Worm (Caenorhabditis elegans) whole organism, L4 larva: ENCODE results near the gene let-4.

Experiments
- F10B5.3 ChIP-seq: sonication (generic microtip); optimal IDR thresholded peaks from 2 replicates; lab custom pipeline; 2016; ENCODE audit warnings: mild to moderate bottlenecking, missing genetic modification characterization, missing compliant biosample characterization
- F44E2.7 ChIP-seq: fragments of 200-800 bp; sonication (Bioruptor generic); IDR thresholded peaks from 2 replicates; pipeline ENCODE4 v2.1.2; 2022; ENCODE audit warnings: missing genetic modification characterization, missing compliant biosample characterization
- T26A8.4 ChIP-seq: fragments of 200-800 bp; sonication (Bioruptor generic); IDR thresholded peaks from 2 replicates; pipeline ENCODE4 v1.3.6; 2022; ENCODE audit warnings: missing genetic modification characterization, missing compliant biosample characterization
- Y75B8A.6 ChIP-seq: fragments of 200-800 bp; sonication (Bioruptor generic); IDR thresholded peaks from 2 replicates; pipeline ENCODE4 v1.3.6; 2022; ENCODE audit warnings: missing genetic modification reagents, missing genetic modification characterization, missing compliant biosample characterization
- ZK546.5 ChIP-seq, 2 experiments: sonication (generic microtip); optimal IDR thresholded peaks; 2 replicates each; lab custom pipeline; 2017; ENCODE audit warnings: missing biosample characterization in 2 of 2, missing genetic modification characterization in 2 of 2
- arid-1 ChIP-seq: fragments of 200-800 bp; sonication (Bioruptor generic); conservative IDR thresholded peaks from 2 replicates; pipeline ENCODE4 v1.3.6; 2022; ENCODE audit warnings: missing genetic modification reagents, missing genetic modification characterization, missing compliant biosample characterization
- ceh-82 ChIP-seq: sonication (generic microtip); optimal IDR thresholded peaks from 2 replicates; lab custom pipeline; 2017; ENCODE audit warnings: missing biosample characterization, missing genetic modification characterization
- daf-16 ChIP-seq, 3 experiments: sonication (generic microtip); optimal IDR thresholded peaks; 2 replicates each; lab custom pipeline; 2016 to 2017; ENCODE audit warnings: missing genetic modification characterization in 3 of 3, missing genetic modification reagents in 3 of 3, mild to moderate bottlenecking in 2 of 3, missing compliant biosample characterization in 2 of 3, missing biosample characterization in 1 of 3, moderate library complexity in 1 of 3
- daf-8 ChIP-seq: fragments of 200-800 bp; sonication (Bioruptor generic); IDR thresholded peaks from 2 replicates; pipeline ENCODE4 v1.3.6; 2022; ENCODE audit warnings: missing genetic modification characterization, missing compliant biosample characterization
- dmd-6 ChIP-seq: fragments of 200-800 bp; sonication (Bioruptor generic); IDR thresholded peaks from 2 replicates; pipeline ENCODE4 v1.3.6; 2022; ENCODE audit warnings: missing genetic modification reagents, missing genetic modification characterization, missing compliant biosample characterization
- duxl-1 ChIP-seq: sonication (generic microtip); optimal IDR thresholded peaks from 2 replicates; lab custom pipeline; 2016; ENCODE audit warnings: mild to moderate bottlenecking, missing genetic modification characterization, moderate library complexity, missing compliant biosample characterization; ENCODE audit not compliant: poor library complexity
- dve-1 ChIP-seq: sonication (generic microtip); optimal IDR thresholded peaks from 2 replicates; lab custom pipeline; 2017; ENCODE audit warnings: antibody characterized with exemption, mild to moderate bottlenecking, missing genetic modification characterization, missing compliant biosample characterization; ENCODE audit not compliant: insufficient read depth
- hif-1 ChIP-seq, 2 experiments: sonication (generic microtip); optimal IDR thresholded peaks; 2 replicates each; lab custom pipeline; 2016 to 2017; ENCODE audit warnings: missing compliant biosample characterization in 2 of 2, missing genetic modification characterization in 2 of 2, missing genetic modification reagents in 2 of 2, missing genotype in 2 of 2, mild to moderate bottlenecking in 1 of 2
- hlh-11 ChIP-seq: fragments of 200-800 bp; sonication (Bioruptor generic); optimal IDR thresholded peaks from 2 replicates; lab custom pipeline; 2018; ENCODE audit warnings: mild to moderate bottlenecking, missing genetic modification characterization, missing compliant biosample characterization
- hlh-30 ChIP-seq: sonication (generic microtip); optimal IDR thresholded peaks from 2 replicates; lab custom pipeline; 2017; ENCODE audit warnings: antibody characterized with exemption, mild to moderate bottlenecking, missing genetic modification characterization, missing compliant biosample characterization; ENCODE audit not compliant: insufficient read depth
- hmg-1.1 ChIP-seq: fragments of 200-800 bp; sonication (Bioruptor generic); IDR thresholded peaks from 2 replicates; pipeline ENCODE4 v1.3.6; 2022; ENCODE audit warnings: missing genetic modification reagents, missing genetic modification characterization, missing compliant biosample characterization
- jun-1 ChIP-seq: fragments of 150-350 bp; optimal IDR thresholded peaks from 2 replicates; lab custom pipeline; 2014; ENCODE audit warnings: missing biosample characterization, missing genetic modification reagents, missing genetic modification characterization
- lin-1 ChIP-seq: fragments of 200-800 bp; sonication (Bioruptor generic); IDR thresholded peaks from 2 replicates; pipeline ENCODE4 v1.3.6; 2022; ENCODE audit warnings: missing genetic modification reagents, missing genetic modification characterization, missing compliant biosample characterization
- lin-15B ChIP-seq: fragments of 150-350 bp; sonication (generic microtip); optimal IDR thresholded peaks from 3 replicates; lab custom pipeline; 2014; ENCODE audit warnings: missing biosample characterization, missing genetic modification characterization
- lin-38 ChIP-seq: fragments of 200-800 bp; sonication (Bioruptor generic); IDR thresholded peaks from 2 replicates; pipeline ENCODE4 v1.3.6; 2022; ENCODE audit warnings: missing genetic modification reagents, missing genetic modification characterization, missing compliant biosample characterization
- lsy-2 ChIP-seq, 2 experiments: fragments of 150-350 bp in 1 of 2; sonication (generic microtip) in 1 of 2; optimal IDR thresholded peaks; 2 replicates each; lab custom pipeline; 2014 to 2017; ENCODE audit warnings: missing biosample characterization in 2 of 2, missing genetic modification characterization in 2 of 2
- madf-5 ChIP-seq, 2 experiments: fragments of 200-800 bp; sonication (Bioruptor generic); IDR thresholded peaks; 2 replicates each; pipeline ENCODE4 v1.3.6; 2022; ENCODE audit warnings: missing compliant biosample characterization in 2 of 2, missing genetic modification characterization in 2 of 2
- mdl-1 ChIP-seq, 2 experiments: fragments of 150-350 bp in 1 of 2; sonication (generic microtip) in 1 of 2; optimal IDR thresholded peaks; 2 replicates each; lab custom pipeline; 2014 to 2017; ENCODE audit warnings: missing biosample characterization in 2 of 2, missing genetic modification characterization in 2 of 2
- mdt-29 ChIP-seq: fragments of 200-800 bp; sonication (Bioruptor generic); IDR thresholded peaks from 2 replicates; pipeline ENCODE4 v1.3.6; 2022; ENCODE audit warnings: missing genetic modification reagents, missing genetic modification characterization, missing compliant biosample characterization
- nhr-102 ChIP-seq: sonication (generic microtip); optimal IDR thresholded peaks from 2 replicates; lab custom pipeline; 2016; ENCODE audit warnings: mild to moderate bottlenecking, missing genetic modification characterization, moderate library complexity, missing compliant biosample characterization
- nhr-28 ChIP-seq: fragments of 150-350 bp; optimal IDR thresholded peaks from 2 replicates; lab custom pipeline; 2014; ENCODE audit warnings: missing biosample characterization, missing genetic modification characterization
- nhr-48 ChIP-seq: sonication (generic microtip); optimal IDR thresholded peaks from 2 replicates; lab custom pipeline; 2016; ENCODE audit warnings: mild to moderate bottlenecking, missing genetic modification characterization, missing compliant biosample characterization
- nhr-6 ChIP-seq: fragments of 150-350 bp; optimal IDR thresholded peaks from 2 replicates; lab custom pipeline; 2014; ENCODE audit warnings: missing biosample characterization, missing genetic modification characterization
- pha-4 ChIP-seq, 2 experiments: fragments of 150-350 bp in 1 of 2; fragments of 200-800 bp in 1 of 2; sonication (Bioruptor generic) in 1 of 2; IDR thresholded peaks in 1 of 2; optimal IDR thresholded peaks in 1 of 2; 2 replicates each; pipeline versions ENCODE4 v1.3.6 to Lab custom; 2014 to 2022; ENCODE audit warnings: missing genetic modification characterization in 2 of 2, missing genetic modification reagents in 2 of 2, missing biosample characterization in 1 of 2, missing compliant biosample characterization in 1 of 2
- php-3 ChIP-seq: fragments of 200-800 bp; sonication (Bioruptor generic); IDR thresholded peaks from 2 replicates; pipeline ENCODE4 v1.3.6; 2022; ENCODE audit warnings: missing genetic modification reagents, missing genetic modification characterization, missing compliant biosample characterization
- pqm-1 ChIP-seq: sonication (generic microtip); optimal IDR thresholded peaks from 2 replicates; lab custom pipeline; 2017; ENCODE audit warnings: missing biosample characterization, missing genetic modification characterization
- rbr-2 ChIP-seq: sonication (generic microtip); optimal IDR thresholded peaks from 2 replicates; lab custom pipeline; 2016; ENCODE audit warnings: missing genotype, missing genetic modification characterization, missing compliant biosample characterization
- tra-1 ChIP-seq: fragments of 200-800 bp; sonication (Bioruptor generic); IDR thresholded peaks from 2 replicates; pipeline ENCODE4 v1.3.6; 2022; ENCODE audit warnings: missing genetic modification reagents, missing genetic modification characterization, missing compliant biosample characterization
- unc-62 ChIP-seq, 3 experiments: fragments of 150-350 bp in 1 of 3; sonication (generic microtip); optimal IDR thresholded peaks in 2 of 3; peaks in 1 of 3; 1 replicate in 1 of 3; 2 replicates in 2 of 3; lab custom pipeline; 2014 to 2017; ENCODE audit warnings: missing biosample characterization in 3 of 3, missing genetic modification characterization in 3 of 3, missing genetic modification reagents in 3 of 3, missing genotype in 1 of 3
- zag-1 ChIP-seq: fragments of 150-350 bp; optimal IDR thresholded peaks from 2 replicates; lab custom pipeline; 2014; ENCODE audit warnings: missing biosample characterization, missing genetic modification characterization
- zfp-3 ChIP-seq: fragments of 200-800 bp; sonication (Bioruptor generic); conservative IDR thresholded peaks from 2 replicates; pipeline ENCODE4 v1.3.6; 2022; ENCODE audit warnings: missing genetic modification reagents, missing genetic modification characterization, missing compliant biosample characterization
- zip-11 ChIP-seq: fragments of 200-800 bp; sonication (Bioruptor generic); IDR thresholded peaks from 2 replicates; pipeline ENCODE4 v1.3.6; 2022; ENCODE audit warnings: missing genetic modification characterization, missing compliant biosample characterization
- ztf-11 ChIP-seq: fragments of 150-350 bp; optimal IDR thresholded peaks from 2 replicates; lab custom pipeline; 2014; ENCODE audit warnings: missing biosample characterization, missing genetic modification characterization
- ztf-7 ChIP-seq: fragments of 150-350 bp; optimal IDR thresholded peaks from 2 replicates; lab custom pipeline; 2014; ENCODE audit warnings: missing biosample characterization, missing genetic modification characterization

The let-4 gene

ce11 chrX:14539468-14539867 lies 38.3 kb upstream of the let-4 start:
- peak; percentile 49 for TF ChIP-seq nhr-28
- no peak for TF ChIP-seq arid-1 (GFP tag; lab: Robert Waterston, UW)
- TF ChIP-seq F10B5.3 (tag; lab: Kevin White, UChicago): no peak
- TF ChIP-seq T26A8.4: no peak
- TF ChIP-seq mdt-29 (GFP tag; lab: Robert Waterston, UW): no peak
- peak; percentile 44 for TF ChIP-seq hlh-30 (tag; lab: Kevin White, UChicago)
- TF ChIP-seq jun-1 (tag; lab: Kevin White, UChicago): no peak
- no peak for TF ChIP-seq zip-11 (GFP tag; lab: Robert Waterston, UW)
- peak; percentile 80 for TF ChIP-seq php-3
- peak in 1 of 2 experiments; percentile 98 for TF ChIP-seq unc-62 (GFP tag; optimal IDR thresholded peaks at IDR 0.05 in 1 of 2; lab: Kevin White, UChicago)
- no peak for TF ChIP-seq unc-62 (tag; optimal IDR thresholded peaks at IDR 0.05; lab: Kevin White, UChicago)
- TF ChIP-seq dve-1 (tag; lab: Kevin White, UChicago): peak; percentile 74
- peak; percentile 39 for TF ChIP-seq nhr-48 (tag; lab: Kevin White, UChicago)
- TF ChIP-seq pqm-1 (tag; lab: Kevin White, UChicago): peak; percentile 73
- no peak for TF ChIP-seq lin-38 (GFP tag; lab: Robert Waterston, UW)
- TF ChIP-seq lin-1: peak; percentile 68; the same call in 1 of the 2 replicates
- TF ChIP-seq pha-4 (GFP tag; IDR thresholded peaks at IDR 0.05; lab: Robert Waterston, UW): no peak
- TF ChIP-seq pha-4 (tag; optimal IDR thresholded peaks at IDR 0.05; lab: Kevin White, UChicago): no peak
- TF ChIP-seq nhr-102 (tag; lab: Kevin White, UChicago): peak; percentile 21
- TF ChIP-seq tra-1: peak; percentile 75
- TF ChIP-seq nhr-6: no peak
- TF ChIP-seq zfp-3: no peak
- no peak for TF ChIP-seq madf-5 (GFP tag; IDR thresholded peaks at IDR 0.05; lab: Robert Waterston, UW)
- TF ChIP-seq daf-16 (GFP tag; optimal IDR thresholded peaks at IDR 0.05; lab: Kevin White, UChicago): peak in 1 of 2 experiments; percentile 19
- peak; percentile 97 for TF ChIP-seq daf-16 (tag; optimal IDR thresholded peaks at IDR 0.05; lab: Kevin White, UChicago)
- no peak for TF ChIP-seq ztf-7 (tag; lab: Kevin White, UChicago)
- TF ChIP-seq ztf-11: no peak
- no peak for TF ChIP-seq rbr-2 (tag; lab: Kevin White, UChicago)
- peak; percentile 91 for TF ChIP-seq dmd-6 (GFP tag; lab: Robert Waterston, UW)
- no peak for TF ChIP-seq ZK546.5 (tag; optimal IDR thresholded peaks at IDR 0.05; lab: Kevin White, UChicago)
- no peak for TF ChIP-seq Y75B8A.6
- peak; percentile 82 for TF ChIP-seq hlh-11 (tag; lab: Kevin White, UChicago)

- TF ChIP-seq hif-1 (tag; optimal IDR thresholded peaks at IDR 0.05; lab: Kevin White, UChicago) (no peak), hmg-1.1 (GFP tag; lab: Robert Waterston, UW) (no peak), mdl-1 (tag; optimal IDR thresholded peaks at IDR 0.05; lab: Kevin White, UChicago) (no peak), lin-15B (tag; lab: Kevin White, UChicago) (no peak), hlh-11 (tag; lab: Kevin White, UChicago) (no peak), ceh-82 (tag; lab: Kevin White, UChicago) (no peak), F44E2.7 (no peak), daf-8 (GFP tag; lab: Robert Waterston, UW) (no peak), zag-1 (tag; lab: Kevin White, UChicago) (no peak), daf-16 (GFP tag; optimal IDR thresholded peaks at IDR 0.05; lab: Kevin White, UChicago) (no peak), daf-16 (tag; optimal IDR thresholded peaks at IDR 0.05; lab: Kevin White, UChicago) (no peak), lsy-2 (tag; optimal IDR thresholded peaks at IDR 0.05; lab: Kevin White, UChicago) (no peak), duxl-1 (tag; lab: Kevin White, UChicago) (no peak)
These were observed 35.7 kb upstream of the let-4 start, which contains the start of gene fbxa-81 for ce11 chrX:14541992-14542391. fbxa-81 (minus strand) TSS chrX:14542092.
